Fruit fly (Drosophila melanogaster) whole organism: Measurements from ENCODE around the gene LysB.

ENCODE experiments used
- CG8478 ChIP-seq: fragments of >200 bp; optimal IDR thresholded peaks from 2 replicates; lab custom pipeline; 2018; ENCODE audit warnings: inconsistent platforms
- Dll ChIP-seq: fragments of >200 bp; optimal IDR thresholded peaks from 2 replicates; lab custom pipeline; 2017
- EcR ChIP-seq, 2 experiments: fragments of >200 bp; optimal IDR thresholded peaks; 2 replicates each; lab custom pipeline; 2017; ENCODE audit warnings: missing biosample characterization in 2 of 2, missing genetic modification characterization in 2 of 2, missing genetic modification reagents in 2 of 2
- pan ChIP-seq: fragments of >200 bp; optimal IDR thresholded peaks from 2 replicates; lab custom pipeline; 2017
- psq ChIP-seq: fragments of >200 bp; optimal IDR thresholded peaks from 2 replicates; lab custom pipeline; 2017
- usp ChIP-seq: fragments of >200 bp; optimal IDR thresholded peaks from 2 replicates; lab custom pipeline; 2017; ENCODE audit warnings: missing biosample characterization, missing genetic modification characterization, mixed read lengths

Gene LysB

DNA sequence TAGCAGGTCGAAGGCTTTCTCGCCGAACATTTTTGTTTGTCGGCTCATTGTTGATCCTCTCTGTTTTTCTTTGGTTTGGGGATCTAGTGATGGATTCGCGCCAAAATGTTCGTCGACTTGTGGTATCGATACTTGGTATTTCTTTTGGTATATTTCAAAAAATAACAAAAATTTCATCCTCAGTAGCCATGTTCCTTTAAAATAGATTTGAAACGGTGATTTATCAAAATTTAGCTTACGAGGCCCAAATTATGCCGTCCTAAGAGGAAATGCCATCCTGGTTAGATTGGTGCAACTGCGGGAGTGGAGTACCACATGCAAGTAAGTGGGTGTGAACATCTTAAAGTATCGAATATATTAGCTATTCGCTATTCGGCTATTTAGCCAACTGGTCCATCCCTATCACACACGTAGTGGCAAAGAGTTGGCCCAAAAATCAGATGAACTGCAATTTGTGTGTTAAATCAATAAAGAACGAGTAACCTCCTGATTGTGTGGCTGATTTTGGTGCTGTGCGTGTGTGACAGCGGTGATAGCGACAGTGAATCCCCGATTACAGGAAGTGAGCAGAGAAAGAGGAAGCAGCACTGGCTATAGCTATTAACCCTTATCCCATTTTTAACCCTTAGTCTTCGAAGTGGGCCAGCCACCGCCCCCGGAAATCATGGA lies 40.6 kb downstream of the LysB start, which contains the start of the genes Psf1 and Sac1:
Psf1 (minus strand) TSS at position 51 of the 669 bp plus-strand sequence.
Sac1 (plus strand) TSS at position 191 of the 669 bp plus-strand sequence.
- TF ChIP-seq EcR (GFP tag; optimal IDR thresholded peaks at IDR 0.05; lab: Kevin White, UChicago) = no peak
- TF ChIP-seq pan (lab: Kevin White, UChicago) = no peak

DNA sequence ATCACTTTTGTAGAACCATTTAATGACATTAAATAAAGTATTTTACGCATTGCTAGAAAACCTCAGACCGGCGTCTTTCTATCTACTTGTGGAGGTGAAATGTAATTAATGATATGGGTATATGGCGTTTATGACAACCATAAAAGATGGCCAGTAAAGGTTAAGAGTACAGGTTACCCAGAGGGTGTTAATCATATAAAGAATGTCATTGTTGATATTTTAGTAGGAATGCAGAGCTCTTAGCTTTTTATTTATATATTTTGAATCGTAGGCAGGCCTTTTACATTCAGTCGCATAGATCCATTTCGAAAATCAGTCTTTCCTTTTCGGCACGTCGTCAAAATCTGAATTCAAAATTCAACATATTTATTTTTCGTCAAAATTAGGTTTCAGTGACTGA lies 43.2 kb downstream of the LysB start, which contains the start of gene Bfc:
Bfc (plus strand) TSS at position 301 of the 400 bp plus-strand sequence.
- no peak for TF ChIP-seq CG8478 (lab: Kevin White, UChicago)

DNA sequence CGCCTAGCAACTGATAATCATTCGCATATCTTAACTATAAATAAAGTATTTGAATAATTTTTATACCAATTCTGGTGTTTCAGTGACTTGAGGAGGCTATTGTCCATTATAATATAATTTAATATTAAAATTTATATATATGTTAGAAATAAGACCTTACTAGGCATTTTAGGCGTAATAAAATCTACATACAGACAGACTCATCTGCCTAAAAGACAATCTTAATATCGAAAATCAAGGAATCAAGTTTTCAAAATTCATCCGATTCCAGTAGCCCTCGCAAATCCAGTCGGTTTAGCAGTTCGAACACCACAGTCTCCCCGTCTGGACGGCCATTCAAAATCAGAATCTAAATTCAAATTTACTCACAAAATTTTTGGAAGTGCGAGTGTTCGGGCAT lies 44.5 kb downstream of the LysB start, which contains the start of the genes CG9130 and CG9133:
CG9130 (plus strand) TSS at position 301 of the 400 bp plus-strand sequence.
CG9133 (plus strand) TSS at position 301 of the 400 bp plus-strand sequence.
- no peak for TF ChIP-seq usp (GFP tag; lab: Kevin White, UChicago)
- TF ChIP-seq Dll (lab: Kevin White, UChicago) = no peak
- no peak for TF ChIP-seq psq (lab: Kevin White, UChicago)
- no peak for TF ChIP-seq CG8478 (lab: Kevin White, UChicago)

DNA sequence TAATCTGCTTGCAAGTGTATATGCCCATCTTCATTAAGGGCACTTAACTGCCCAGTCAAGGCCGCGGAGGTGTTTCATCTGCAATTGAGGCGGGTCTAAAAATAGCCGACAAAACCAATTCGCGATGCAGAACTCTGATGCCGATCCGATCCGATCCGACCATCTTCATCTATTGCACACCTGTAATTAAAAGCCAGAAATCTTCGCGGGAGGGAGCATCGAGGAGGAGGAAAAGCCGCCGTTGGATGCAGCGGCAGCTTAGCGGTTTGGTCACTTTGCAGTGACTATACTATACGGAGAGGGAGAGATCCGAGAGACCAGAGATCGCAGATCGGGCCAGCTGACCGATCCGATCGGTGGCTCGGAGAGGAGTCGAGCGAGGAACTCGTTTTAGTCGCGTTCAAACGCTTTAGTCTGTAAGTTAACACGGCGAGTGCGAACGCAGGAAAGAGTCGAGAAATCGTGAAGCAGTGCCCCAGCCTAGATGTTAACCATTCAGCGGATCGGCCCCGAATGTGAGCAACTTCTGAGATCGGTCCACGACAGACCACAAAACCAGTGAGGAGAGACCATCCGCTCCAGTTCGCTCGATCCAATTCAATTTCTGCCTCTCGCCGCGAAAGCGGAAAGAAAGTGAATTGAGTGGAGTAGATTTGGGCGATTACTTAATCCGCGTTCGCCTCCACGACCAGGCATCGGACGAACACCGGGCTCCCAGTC lies 49.0 kb downstream of the LysB start, which contains the start of gene tfc:
tfc (plus strand) TSS at position 389 of the 720 bp plus-strand sequence.
- TF ChIP-seq psq (lab: Kevin White, UChicago) = no peak
- TF ChIP-seq pan (lab: Kevin White, UChicago) = no peak
- TF ChIP-seq EcR (GFP tag; optimal IDR thresholded peaks at IDR 0.05; lab: Kevin White, UChicago) = no peak
- TF ChIP-seq usp (GFP tag; lab: Kevin White, UChicago) = no peak
- TF ChIP-seq CG8478 (lab: Kevin White, UChicago) = no peak
- TF ChIP-seq Dll (lab: Kevin White, UChicago) = no peak
